Fruit fly (Drosophila melanogaster) whole organism: Measurements from ENCODE around the gene CG18258.

Source experiments
- CG8478 ChIP-seq: fragments of >200 bp; optimal IDR thresholded peaks from 2 replicates; lab custom pipeline; 2018; ENCODE audit warnings: inconsistent platforms
- Dll ChIP-seq: fragments of >200 bp; optimal IDR thresholded peaks from 2 replicates; lab custom pipeline; 2017
- EcR ChIP-seq, 2 experiments: fragments of >200 bp; optimal IDR thresholded peaks; 2 replicates each; lab custom pipeline; 2017; ENCODE audit warnings: missing biosample characterization in 2 of 2, missing genetic modification characterization in 2 of 2, missing genetic modification reagents in 2 of 2
- pan ChIP-seq: fragments of >200 bp; optimal IDR thresholded peaks from 2 replicates; lab custom pipeline; 2017
- psq ChIP-seq: fragments of >200 bp; optimal IDR thresholded peaks from 2 replicates; lab custom pipeline; 2017
- usp ChIP-seq: fragments of >200 bp; optimal IDR thresholded peaks from 2 replicates; lab custom pipeline; 2017; ENCODE audit warnings: missing biosample characterization, missing genetic modification characterization, mixed read lengths

Gene CG18258

dm6 chrX:17212007-17212406 lies at the start of gene CG18258:
CG18258 (plus strand) TSS chrX:17212307.
- TF ChIP-seq pan: no peak
- no peak for TF ChIP-seq psq
- no peak for TF ChIP-seq EcR (GFP tag; optimal IDR thresholded peaks at IDR 0.05; lab: Kevin White, UChicago)
- no peak for TF ChIP-seq CG8478 (lab: Kevin White, UChicago)
- no peak for TF ChIP-seq Dll
- TF ChIP-seq usp (GFP tag; lab: Kevin White, UChicago): no peak

dm6 chrX:17162446-17163013 lies 49.6 kb upstream of the CG18258 start:
- TF ChIP-seq EcR (GFP tag; optimal IDR thresholded peaks at IDR 0.05; lab: Kevin White, UChicago) (no peak), CG8478 (lab: Kevin White, UChicago) (no peak), Dll (no peak), psq (no peak), usp (GFP tag; lab: Kevin White, UChicago) (no peak), pan (no peak)

dm6 chrX:17167304-17167703 lies 44.8 kb upstream of the CG18258 start:
- TF ChIP-seq pan: no peak

dm6 chrX:17170484-17170944 lies 41.6 kb upstream of the CG18258 start:
- TF ChIP-seq Dll (no peak), usp (GFP tag; lab: Kevin White, UChicago) (no peak), EcR (GFP tag; optimal IDR thresholded peaks at IDR 0.05; lab: Kevin White, UChicago) (no peak), psq (no peak), pan (no peak), CG8478 (lab: Kevin White, UChicago) (no peak)

- no peak for TF ChIP-seq Dll
- TF ChIP-seq EcR (GFP tag; optimal IDR thresholded peaks at IDR 0.05; lab: Kevin White, UChicago): no peak
- no peak for TF ChIP-seq CG8478 (lab: Kevin White, UChicago)
- TF ChIP-seq psq: no peak
- no peak for TF ChIP-seq usp (GFP tag; lab: Kevin White, UChicago)
- TF ChIP-seq pan: no peak
Measured at dm6 chrX:17172123-17172522, 40.0 kb upstream of the CG18258 start.

- TF ChIP-seq pan (no peak), Dll (no peak), psq (no peak), CG8478 (lab: Kevin White, UChicago) (no peak), EcR (GFP tag; optimal IDR thresholded peaks at IDR 0.05; lab: Kevin White, UChicago) (no peak), usp (GFP tag; lab: Kevin White, UChicago) (no peak)
Measured at dm6 chrX:17172777-17173315, 39.3 kb upstream of the CG18258 start.

dm6 chrX:17174115-17174514 lies 38.0 kb upstream of the CG18258 start:
- TF ChIP-seq psq: no peak

dm6 chrX:17175558-17176189 lies 36.4 kb upstream of the CG18258 start:
- no peak for TF ChIP-seq usp (GFP tag; lab: Kevin White, UChicago)
- no peak for TF ChIP-seq psq
- no peak for TF ChIP-seq pan
- no peak for TF ChIP-seq CG8478 (lab: Kevin White, UChicago)
- TF ChIP-seq Dll: no peak
- TF ChIP-seq EcR (GFP tag; optimal IDR thresholded peaks at IDR 0.05; lab: Kevin White, UChicago): no peak

dm6 chrX:17176542-17176941 lies 35.6 kb upstream of the CG18258 start:
- TF ChIP-seq psq (no peak), EcR (GFP tag; optimal IDR thresholded peaks at IDR 0.05; lab: Kevin White, UChicago) (no peak), usp (GFP tag; lab: Kevin White, UChicago) (no peak), Dll (no peak), CG8478 (lab: Kevin White, UChicago) (no peak), pan (no peak)

- TF ChIP-seq usp (GFP tag; lab: Kevin White, UChicago): no peak
- no peak for TF ChIP-seq EcR (GFP tag; optimal IDR thresholded peaks at IDR 0.05; lab: Kevin White, UChicago)
- no peak for TF ChIP-seq Dll
- TF ChIP-seq psq: no peak
- TF ChIP-seq CG8478 (lab: Kevin White, UChicago): no peak
- TF ChIP-seq pan: no peak
Measured at dm6 chrX:17177606-17178005, 34.5 kb upstream of the CG18258 start.

dm6 chrX:17178484-17178921 lies 33.6 kb upstream of the CG18258 start:
- peak; percentile 67 for TF ChIP-seq Dll
- TF ChIP-seq psq: no peak
- TF ChIP-seq EcR (GFP tag; optimal IDR thresholded peaks at IDR 0.05; lab: Kevin White, UChicago): no peak

dm6 chrX:17180523-17180922 lies 31.6 kb upstream of the CG18258 start:
- TF ChIP-seq pan: no peak
- no peak for TF ChIP-seq Dll
- TF ChIP-seq CG8478 (lab: Kevin White, UChicago): no peak
- no peak for TF ChIP-seq usp (GFP tag; lab: Kevin White, UChicago)
- no peak for TF ChIP-seq EcR (GFP tag; optimal IDR thresholded peaks at IDR 0.05; lab: Kevin White, UChicago)
